Worm (Caenorhabditis elegans) whole organism, L4/young adult: ENCODE measurements around the gene ric-7.

Experiments used
- W03F9.2 ChIP-seq: fragments of 150-350 bp; optimal IDR thresholded peaks from 2 replicates; lab custom pipeline; 2014; ENCODE audit warnings: missing biosample characterization, missing genetic modification characterization
- dao-5 ChIP-seq: sonication (generic microtip); optimal IDR thresholded peaks from 2 replicates; lab custom pipeline; 2016; ENCODE audit warnings: missing genotype, missing genetic modification characterization, moderate library complexity, missing compliant biosample characterization
- him-1 ChIP-seq: sonication (generic microtip); optimal IDR thresholded peaks from 2 replicates; lab custom pipeline; 2016; ENCODE audit warnings: missing genotype, missing genetic modification reagents, missing genetic modification characterization, missing compliant biosample characterization

- TF ChIP-seq him-1 (tag; lab: Kevin White, UChicago) (no peak), dao-5 (tag; lab: Kevin White, UChicago) (no peak), W03F9.2 (tag; lab: Kevin White, UChicago) (no peak)
Measured at ce11 chrV:14011427-14011826, 5.7 kb upstream of the ric-7 start.
